Worm (Caenorhabditis elegans) whole organism, young adult: ENCODE results near the gene W04G3.10.
A peak's percentile ranks its signal among the peaks of the same experiment; 100 is the strongest.

Source experiments
- B0019.2 ChIP-seq: fragments of 200-800 bp; sonication (Bioruptor generic); conservative IDR thresholded peaks from 2 replicates; pipeline ENCODE4 v1.3.6; 2022; ENCODE audit warnings: missing genetic modification reagents, missing genetic modification characterization, missing compliant biosample characterization
- C06A6.2 ChIP-seq: fragments of 200-800 bp; sonication (Bioruptor generic); conservative IDR thresholded peaks from 2 replicates; pipeline ENCODE4 v1.3.6; 2022; ENCODE audit warnings: missing genetic modification characterization, missing compliant biosample characterization
- D2030.7 ChIP-seq: fragments of 200-800 bp; sonication (Bioruptor generic); IDR thresholded peaks from 2 replicates; pipeline ENCODE4 v1.3.6; 2022; ENCODE audit warnings: missing genetic modification reagents, missing genetic modification characterization, missing compliant biosample characterization
- F22D6.2 ChIP-seq: sonication (generic microtip); optimal IDR thresholded peaks from 2 replicates; lab custom pipeline; 2016; ENCODE audit warnings: mild to moderate bottlenecking, missing genetic modification characterization, missing compliant biosample characterization
- F57C9.4 ChIP-seq: sonication (generic microtip); optimal IDR thresholded peaks from 2 replicates; lab custom pipeline; 2017; ENCODE audit warnings: mild to moderate bottlenecking, missing genetic modification characterization, missing compliant biosample characterization
- K11D2.4 ChIP-seq: fragments of 200-800 bp; sonication (Bioruptor generic); IDR thresholded peaks from 2 replicates; pipeline ENCODE4 v1.3.6; 2022; ENCODE audit warnings: missing genetic modification reagents, missing genetic modification characterization, missing compliant biosample characterization
- T07F8.4 ChIP-seq: sonication (generic microtip); optimal IDR thresholded peaks from 2 replicates; lab custom pipeline; 2016; ENCODE audit warnings: mild to moderate bottlenecking, missing genetic modification characterization, moderate library complexity, missing compliant biosample characterization
- Y53F4B.3 ChIP-seq: fragments of 200-800 bp; sonication (Bioruptor generic); IDR thresholded peaks from 2 replicates; pipeline ENCODE4 v1.3.6; 2022; ENCODE audit warnings: missing genetic modification reagents, missing genetic modification characterization, missing compliant biosample characterization
- Y67H2A.10 ChIP-seq: fragments of 200-800 bp; sonication (Bioruptor generic); conservative IDR thresholded peaks from 2 replicates; pipeline ENCODE4 v1.3.6; 2022; ENCODE audit warnings: missing genetic modification reagents, missing genetic modification characterization, missing compliant biosample characterization
- Y79H2A.3 ChIP-seq: fragments of 200-800 bp; sonication (Bioruptor generic); conservative IDR thresholded peaks from 2 replicates; pipeline ENCODE4 v1.3.6; 2022; ENCODE audit warnings: missing genetic modification reagents, missing genetic modification characterization, missing compliant biosample characterization
- akir-1 ChIP-seq: fragments of 200-800 bp; sonication (Bioruptor generic); optimal IDR thresholded peaks from 2 replicates; lab custom pipeline; 2018; ENCODE audit warnings: mild to moderate bottlenecking, missing genetic modification characterization, moderate library complexity, missing compliant biosample characterization
- aptf-2 ChIP-seq: fragments of 200-800 bp; sonication (Bioruptor generic); conservative IDR thresholded peaks from 2 replicates; pipeline ENCODE4 v1.3.6; 2022; ENCODE audit warnings: missing genetic modification reagents, missing genetic modification characterization, missing compliant biosample characterization
- aptf-3 ChIP-seq: fragments of 200-800 bp; sonication (Bioruptor generic); IDR thresholded peaks from 2 replicates; pipeline ENCODE4 v1.3.6; 2022; ENCODE audit warnings: missing genetic modification characterization, missing compliant biosample characterization
- atf-7 ChIP-seq: sonication (generic microtip); optimal IDR thresholded peaks from 2 replicates; lab custom pipeline; 2017; ENCODE audit warnings: mild to moderate bottlenecking, missing genetic modification characterization, missing compliant biosample characterization
- attf-5 ChIP-seq: fragments of 200-800 bp; sonication (Bioruptor generic); optimal IDR thresholded peaks from 2 replicates; lab custom pipeline; 2018; ENCODE audit warnings: mild to moderate bottlenecking, missing genetic modification characterization, missing compliant biosample characterization
- bed-1 ChIP-seq: fragments of 200-800 bp; sonication (Bioruptor generic); IDR thresholded peaks from 2 replicates; pipeline ENCODE4 v1.3.6; 2022; ENCODE audit warnings: missing genetic modification reagents, missing genetic modification characterization, missing compliant biosample characterization
- cebp-1 ChIP-seq, 2 experiments: fragments of 200-800 bp in 1 of 2; sonication (Bioruptor generic) in 1 of 2; sonication (generic microtip) in 1 of 2; IDR thresholded peaks in 1 of 2; optimal IDR thresholded peaks in 1 of 2; 2 replicates each; pipeline versions ENCODE4 v1.3.6 to Lab custom; 2017 to 2022; ENCODE audit warnings: missing compliant biosample characterization in 2 of 2, missing genetic modification characterization in 2 of 2, mild to moderate bottlenecking in 1 of 2, missing genetic modification reagents in 1 of 2, moderate library complexity in 1 of 2
- cebp-2 ChIP-seq: fragments of 200-800 bp; sonication (Bioruptor generic); IDR thresholded peaks from 2 replicates; pipeline ENCODE4 v1.3.6; 2022; ENCODE audit warnings: missing genetic modification characterization, missing compliant biosample characterization
- ceh-100 ChIP-seq: fragments of 200-800 bp; sonication (Bioruptor generic); IDR thresholded peaks from 2 replicates; pipeline ENCODE4 v1.3.6; 2022; ENCODE audit warnings: missing genetic modification reagents, missing genetic modification characterization, missing compliant biosample characterization
- ceh-27 ChIP-seq: fragments of 200-800 bp; sonication (Bioruptor generic); optimal IDR thresholded peaks from 2 replicates; lab custom pipeline; 2018; ENCODE audit warnings: mild to moderate bottlenecking, missing genetic modification characterization, moderate library complexity, missing compliant biosample characterization
- ceh-79 ChIP-seq: sonication (generic microtip); optimal IDR thresholded peaks from 2 replicates; lab custom pipeline; 2017; ENCODE audit warnings: mild to moderate bottlenecking, missing genetic modification characterization, missing compliant biosample characterization
- egl-44 ChIP-seq: fragments of 200-800 bp; sonication (Bioruptor generic); IDR thresholded peaks from 2 replicates; pipeline ENCODE4 v1.3.6; 2022; ENCODE audit warnings: missing genetic modification reagents, missing genetic modification characterization, missing compliant biosample characterization
- fkh-3 ChIP-seq: sonication (generic microtip); optimal IDR thresholded peaks from 2 replicates; lab custom pipeline; 2016; ENCODE audit warnings: mild to moderate bottlenecking, missing genetic modification characterization, missing compliant biosample characterization
- hlh-26 ChIP-seq: fragments of 200-800 bp; sonication (Bioruptor generic); conservative IDR thresholded peaks from 2 replicates; pipeline ENCODE4 v1.3.6; 2022; ENCODE audit warnings: missing genetic modification reagents, missing genetic modification characterization, missing compliant biosample characterization
- hmg-1.2 ChIP-seq: fragments of 200-800 bp; sonication (Bioruptor generic); IDR thresholded peaks from 2 replicates; pipeline ENCODE4 v1.3.6; 2022; ENCODE audit warnings: missing genetic modification reagents, missing genetic modification characterization, missing compliant biosample characterization
- hrde-1 ChIP-seq: sonication (generic microtip); optimal IDR thresholded peaks from 2 replicates; lab custom pipeline; 2016; ENCODE audit warnings: missing genetic modification characterization, mild to moderate bottlenecking, missing compliant biosample characterization, moderate library complexity, missing genotype, missing genetic modification reagents, borderline replicate concordance
- let-526 ChIP-seq: fragments of 200-800 bp; sonication (Bioruptor generic); IDR thresholded peaks from 2 replicates; pipeline ENCODE4 v1.3.6; 2022; ENCODE audit warnings: missing genetic modification reagents, missing genetic modification characterization, missing compliant biosample characterization
- lin-54 ChIP-seq: fragments of 200-800 bp; sonication (Bioruptor generic); optimal IDR thresholded peaks from 2 replicates; lab custom pipeline; 2018; ENCODE audit warnings: mild to moderate bottlenecking, missing genetic modification characterization, missing compliant biosample characterization
- lsl-1 ChIP-seq: fragments of 200-800 bp; sonication (Bioruptor generic); optimal IDR thresholded peaks from 2 replicates; lab custom pipeline; 2018; ENCODE audit warnings: mild to moderate bottlenecking, missing genetic modification characterization, moderate library complexity, missing compliant biosample characterization
- lsy-27 ChIP-seq: sonication (generic microtip); optimal IDR thresholded peaks from 2 replicates; lab custom pipeline; 2017; ENCODE audit warnings: missing genetic modification characterization, mild to moderate bottlenecking, missing compliant biosample characterization, antibody characterized with exemption, missing genotype, borderline replicate concordance; ENCODE audit not compliant: insufficient read depth
- mel-28 ChIP-seq: sonication (generic microtip); optimal IDR thresholded peaks from 2 replicates; lab custom pipeline; 2016; ENCODE audit warnings: borderline replicate concordance, mild to moderate bottlenecking, missing genetic modification characterization, missing compliant biosample characterization
- mes-4 ChIP-seq: sonication (generic microtip); optimal IDR thresholded peaks from 2 replicates; lab custom pipeline; 2016; ENCODE audit warnings: missing genotype, missing genetic modification characterization, missing compliant biosample characterization
- nfya-2 ChIP-seq: fragments of 200-800 bp; sonication (Bioruptor generic); IDR thresholded peaks from 2 replicates; pipeline ENCODE4 v1.3.6; 2022; ENCODE audit warnings: missing genetic modification reagents, missing genetic modification characterization, missing compliant biosample characterization
- nfyb-1 ChIP-seq: fragments of 200-800 bp; sonication (Bioruptor generic); IDR thresholded peaks from 2 replicates; pipeline ENCODE4 v1.3.6; 2022; ENCODE audit warnings: missing genetic modification reagents, missing genetic modification characterization, missing compliant biosample characterization
- nhr-179 ChIP-seq: sonication (generic microtip); optimal IDR thresholded peaks from 2 replicates; lab custom pipeline; 2016; ENCODE audit warnings: mild to moderate bottlenecking, missing genetic modification characterization, missing compliant biosample characterization
- nhr-80 ChIP-seq: sonication (generic microtip); optimal IDR thresholded peaks from 2 replicates; lab custom pipeline; 2016; ENCODE audit warnings: missing genetic modification characterization, missing compliant biosample characterization
- rcor-1 ChIP-seq: fragments of 200-800 bp; sonication (Bioruptor generic); IDR thresholded peaks from 2 replicates; pipeline ENCODE4 v1.3.6; 2022; ENCODE audit warnings: missing genetic modification reagents, missing genetic modification characterization, missing compliant biosample characterization
- rec-8 ChIP-seq, 2 experiments: sonication (generic microtip); optimal IDR thresholded peaks; 2 replicates each; lab custom pipeline; 2016; ENCODE audit warnings: mild to moderate bottlenecking in 2 of 2, missing genetic modification characterization in 2 of 2, missing genetic modification reagents in 2 of 2, missing genotype in 2 of 2, missing biosample characterization in 1 of 2, missing compliant biosample characterization in 1 of 2, moderate library complexity in 1 of 2
- repo-1 ChIP-seq: sonication (generic microtip); optimal IDR thresholded peaks from 2 replicates; lab custom pipeline; 2017; ENCODE audit warnings: mild to moderate bottlenecking, missing genetic modification characterization, missing compliant biosample characterization
- sdz-38 ChIP-seq: sonication (generic microtip); optimal IDR thresholded peaks from 2 replicates; lab custom pipeline; 2016; ENCODE audit warnings: missing genotype, missing genetic modification characterization, missing compliant biosample characterization
- snpc-3.4 ChIP-seq: sonication (generic microtip); optimal IDR thresholded peaks from 2 replicates; lab custom pipeline; 2017; ENCODE audit warnings: missing genetic modification characterization, mild to moderate bottlenecking, missing compliant biosample characterization, antibody characterized with exemption, moderate library complexity, missing genotype, missing genetic modification reagents
- somi-1 ChIP-seq: fragments of 200-800 bp; sonication (Bioruptor generic); optimal IDR thresholded peaks from 2 replicates; lab custom pipeline; 2018; ENCODE audit warnings: mild to moderate bottlenecking, missing genetic modification characterization, missing compliant biosample characterization
- zim-3 ChIP-seq: sonication (generic microtip); optimal IDR thresholded peaks from 2 replicates; lab custom pipeline; 2017; ENCODE audit warnings: mild to moderate bottlenecking, missing genetic modification characterization, moderate library complexity, missing compliant biosample characterization
- ztf-18 ChIP-seq: sonication (generic microtip); optimal IDR thresholded peaks from 2 replicates; lab custom pipeline; 2016; ENCODE audit warnings: missing genotype, mild to moderate bottlenecking, missing genetic modification characterization, missing compliant biosample characterization
- ztf-3 ChIP-seq: fragments of 200-800 bp; sonication (Bioruptor generic); optimal IDR thresholded peaks from 2 replicates; lab custom pipeline; 2018; ENCODE audit warnings: mild to moderate bottlenecking, missing genetic modification characterization, missing compliant biosample characterization

W04G3.10 gene

DNA sequence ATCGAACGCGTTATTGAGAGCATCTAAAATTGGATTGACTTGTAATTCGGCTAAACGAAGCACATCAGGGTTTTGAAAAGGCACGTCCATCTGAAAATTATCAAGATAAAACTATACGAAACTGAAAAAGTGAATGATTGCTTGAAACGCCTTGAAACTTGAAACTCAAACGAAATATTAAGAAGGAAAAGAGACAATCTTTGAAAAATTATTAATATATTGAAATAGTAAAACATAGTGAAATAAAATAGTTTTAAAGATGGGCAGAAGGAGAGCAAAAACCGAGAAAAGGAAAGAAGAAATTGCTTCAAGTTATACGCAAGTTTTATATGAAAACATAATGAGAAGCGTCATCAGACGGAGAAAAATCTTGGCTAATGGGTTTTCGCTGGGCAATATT, 20.0 kb upstream of the W04G3.10 start, which contains the start of gene W02H3.3 (continued):
- TF ChIP-seq cebp-1 (GFP tag; IDR thresholded peaks at IDR 0.05; lab: Robert Waterston, UW) (no peak), cebp-1 (tag; optimal IDR thresholded peaks at IDR 0.05; lab: Kevin White, UChicago) (no peak), aptf-3 (GFP tag; lab: Robert Waterston, UW) (no peak), mes-4 (tag; lab: Kevin White, UChicago) (no peak), lsl-1 (no peak)

DNA sequence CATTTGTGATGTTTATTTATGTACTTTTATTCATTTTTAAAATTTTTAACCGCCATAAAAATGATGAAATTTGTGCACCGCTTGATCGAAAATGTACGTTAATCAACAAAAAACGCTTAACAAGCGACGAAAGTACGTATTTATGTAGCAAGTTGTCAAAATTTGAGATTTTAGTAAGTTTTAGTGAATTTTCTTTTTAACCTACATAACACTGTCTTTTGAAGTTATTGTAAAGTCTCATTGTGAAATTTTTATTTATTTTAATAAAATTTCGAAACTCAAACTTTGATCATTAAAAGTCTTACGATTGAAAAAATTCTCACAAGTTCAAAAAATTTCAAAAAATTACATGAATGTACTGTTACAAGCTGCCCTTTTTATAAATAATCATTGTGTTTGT, 19.3 kb upstream of the W04G3.10 start:
- TF ChIP-seq F57C9.4 (no peak), D2030.7 (no peak), hmg-1.2 (GFP tag; lab: Robert Waterston, UW) (no peak), lsl-1 (no peak), lsy-27 (tag; lab: Kevin White, UChicago) (no peak), ceh-100 (no peak), lin-54 (GFP tag; lab: Kevin White, UChicago) (no peak), hrde-1 (tag; lab: Kevin White, UChicago) (no peak)

DNA sequence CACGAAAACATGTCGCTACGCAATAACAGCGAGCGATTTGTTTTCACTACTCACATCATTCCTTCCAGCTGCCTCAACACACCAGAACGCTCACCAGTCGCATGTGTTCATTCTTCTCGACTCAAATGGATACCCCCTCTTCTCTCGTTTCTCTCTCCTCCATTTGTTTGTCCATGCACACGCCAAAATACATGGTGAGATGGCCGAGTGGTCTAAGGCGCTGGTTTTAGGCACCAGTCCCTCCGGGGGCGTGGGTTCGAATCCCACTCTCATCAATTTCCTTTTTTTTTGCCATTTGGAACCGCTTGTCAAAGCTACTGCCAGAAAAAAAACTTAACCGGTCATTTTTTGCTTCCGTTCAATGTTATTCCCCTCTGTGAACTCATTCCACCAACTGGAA, 17.4 kb upstream of the W04G3.10 start:
- peak; percentile 22; the same call in 1 of the 2 replicates for TF ChIP-seq Y53F4B.3
- TF ChIP-seq egl-44 (GFP tag; lab: Robert Waterston, UW) = 0 out of 2 replicates have a peak, but pooled peaks have one; percentile 55
- peak; percentile 39 for TF ChIP-seq zim-3
- TF ChIP-seq Y67H2A.10 (GFP tag; lab: Robert Waterston, UW) = no peak
- TF ChIP-seq somi-1 (GFP tag; lab: Kevin White, UChicago) = peak; percentile 71
- peak; percentile 62; the same call in 1 of the 2 replicates for TF ChIP-seq C06A6.2
- TF ChIP-seq rcor-1 (GFP tag; lab: Robert Waterston, UW) = peak; percentile 92
- peak; percentile 5 to 75 for TF ChIP-seq rec-8 (tag; optimal IDR thresholded peaks at IDR 0.05; lab: Kevin White, UChicago)
- no peak for TF ChIP-seq fkh-3 (tag; lab: Kevin White, UChicago)
- peak; percentile 89 for TF ChIP-seq repo-1 (tag; lab: Kevin White, UChicago)
- TF ChIP-seq hlh-26 (GFP tag; lab: Robert Waterston, UW) = no peak
- TF ChIP-seq B0019.2 (GFP tag; lab: Robert Waterston, UW) = no peak
- TF ChIP-seq nhr-80 (tag; lab: Kevin White, UChicago) = peak; percentile 45
- TF ChIP-seq mel-28 (tag; lab: Kevin White, UChicago) = peak; percentile 71
- TF ChIP-seq ceh-79 (tag; lab: Kevin White, UChicago) = peak; percentile 46
- TF ChIP-seq akir-1 (GFP tag; lab: Kevin White, UChicago) = no peak
- 0 out of 2 replicates have a peak, but pooled peaks have one; percentile 48 for TF ChIP-seq aptf-2 (GFP tag; lab: Robert Waterston, UW)
- TF ChIP-seq F22D6.2 (tag; lab: Kevin White, UChicago) = peak; percentile 70
- TF ChIP-seq nfya-2 (GFP tag; lab: Robert Waterston, UW) = no peak
- peak; percentile 36 for TF ChIP-seq ztf-18 (tag; lab: Kevin White, UChicago)
- TF ChIP-seq atf-7 (tag; lab: Kevin White, UChicago) = peak; percentile 84
- no peak for TF ChIP-seq cebp-2 (GFP tag; lab: Robert Waterston, UW)
- no peak for TF ChIP-seq Y79H2A.3 (GFP tag; lab: Robert Waterston, UW)
- TF ChIP-seq ceh-27 (GFP tag; lab: Kevin White, UChicago) = peak; percentile 82
- peak; percentile 4 for TF ChIP-seq F57C9.4
- peak; percentile 12 for TF ChIP-seq ztf-3 (GFP tag; lab: Kevin White, UChicago)
- peak; percentile 46 for TF ChIP-seq nhr-179 (tag; lab: Kevin White, UChicago)
- TF ChIP-seq bed-1 (GFP tag; lab: Robert Waterston, UW) = 0 out of 2 replicates have a peak, but pooled peaks have one; percentile 76
- TF ChIP-seq nfyb-1 (GFP tag; lab: Robert Waterston, UW) = peak; percentile 80; the same call in 1 of the 2 replicates
- peak; percentile 92 for TF ChIP-seq K11D2.4 (GFP tag; lab: Robert Waterston, UW)
- no peak for TF ChIP-seq sdz-38 (tag; lab: Kevin White, UChicago)
- peak; percentile 63 for TF ChIP-seq attf-5 (GFP tag; lab: Kevin White, UChicago)
- TF ChIP-seq let-526 = peak; percentile 33; the same call in 1 of the 2 replicates
- peak; percentile 26 for TF ChIP-seq snpc-3.4 (tag; lab: Kevin White, UChicago)
- TF ChIP-seq T07F8.4 = peak; percentile 77
